Fruit fly (Drosophila melanogaster): Measurements from ENCODE around the gene Dhfr.

Gene Dhfr

dm6 chr3R:16449187-16449973 is 31.6 kb upstream of the Dhfr start (continued):
- TF ChIP-seq CG17612 (GFP tag; IDR thresholded peaks at IDR 0.05): peak; percentile 84
- peak; percentile 92 for TF ChIP-seq Dad (GFP tag; optimal IDR thresholded peaks at IDR 0.05)
- peak; percentile 95 for TF ChIP-seq CG14710 (tag; optimal IDR thresholded peaks at IDR 0.05)
- TF ChIP-seq ems (GFP tag; optimal IDR thresholded peaks at IDR 0.05): peak; percentile 93
- peak; percentile 89 for TF ChIP-seq Lhr (GFP tag; optimal IDR thresholded peaks at IDR 0.05)
- 0 out of 4 replicates have a peak, but pooled peaks have one; percentile 44 for TF ChIP-seq chinmo (GFP tag; IDR thresholded peaks at IDR 0.05; ENCODE audit: partially characterized antibody)
- peak; percentile 84 for TF ChIP-seq trh (GFP tag; optimal IDR thresholded peaks at IDR 0.05)
- TF ChIP-seq CG4707 (GFP tag; optimal IDR thresholded peaks at IDR 0.05): peak; percentile 90
- TF ChIP-seq CG10147 (GFP tag; optimal IDR thresholded peaks at IDR 0.05): peak; percentile 70
- TF ChIP-seq usp (GFP tag; optimal IDR thresholded peaks at IDR 0.05): no peak
- peak; percentile 96 for TF ChIP-seq CG8944 (GFP tag; optimal IDR thresholded peaks at IDR 0.05)
- peak; percentile 88 for TF ChIP-seq Fer3 (tag; optimal IDR thresholded peaks at IDR 0.05)
- peak; percentile 71 for TF ChIP-seq CG7987 (GFP tag; optimal IDR thresholded peaks at IDR 0.05)
- peak; percentile 23 for TF ChIP-seq CG3995 (GFP tag; optimal IDR thresholded peaks at IDR 0.05)
- TF ChIP-seq CG8281 (tag; optimal IDR thresholded peaks at IDR 0.05): peak; percentile 82
- TF ChIP-seq Neu2 (GFP tag; optimal IDR thresholded peaks at IDR 0.05; ENCODE audit: borderline replicate concordance): peak; percentile 76
- TF ChIP-seq Side (GFP tag; optimal IDR thresholded peaks at IDR 0.05): peak; percentile 91
- peak; percentile 95 for TF ChIP-seq dati (GFP tag; IDR thresholded peaks at IDR 0.05)
- peak; percentile 31 for TF ChIP-seq Elba2 (GFP tag; optimal IDR thresholded peaks at IDR 0.05)
- TF ChIP-seq CG4617 (GFP tag; optimal IDR thresholded peaks at IDR 0.05; ENCODE audit: borderline replicate concordance): peak; percentile 67
- peak; percentile 83 for TF ChIP-seq CG43689 (GFP tag; IDR thresholded peaks at IDR 0.05)
- peak; percentile 98 for TF ChIP-seq CG33557 (GFP tag; optimal IDR thresholded peaks at IDR 0.05)
- peak; percentile 97 for TF ChIP-seq CG17829 (tag; optimal IDR thresholded peaks at IDR 0.05)
- TF ChIP-seq ken (GFP tag; IDR thresholded peaks at IDR 0.05): peak; percentile 99
- peak; percentile 71 for TF ChIP-seq CG15011 (GFP tag; optimal IDR thresholded peaks at IDR 0.05)
- TF ChIP-seq gt (GFP tag; IDR thresholded peaks at IDR 0.05): peak; percentile 96
- TF ChIP-seq CG17186 (GFP tag; optimal IDR thresholded peaks at IDR 0.05): peak; percentile 55
- TF ChIP-seq sc (optimal IDR thresholded peaks at IDR 0.05): no peak
- peak; percentile 87 for TF ChIP-seq sc (GFP tag; optimal IDR thresholded peaks at IDR 0.05)
- TF ChIP-seq CG4360 (GFP tag; IDR thresholded peaks at IDR 0.05): peak; percentile 81
- TF ChIP-seq D19B (GFP tag; optimal IDR thresholded peaks at IDR 0.05): peak; percentile 61
- peak; percentile 92 for TF ChIP-seq Usf (GFP tag; optimal IDR thresholded peaks at IDR 0.05)
- peak; percentile 91 for TF ChIP-seq jigr1 (GFP tag; IDR thresholded peaks at IDR 0.05)
- peak; percentile 90 for TF ChIP-seq PHDP (tag; optimal IDR thresholded peaks at IDR 0.05)
- TF ChIP-seq CG13894 (tag; optimal IDR thresholded peaks at IDR 0.05): peak; percentile 21
- no peak for TF ChIP-seq Sin3A (optimal IDR thresholded peaks at IDR 0.05)
- TF ChIP-seq CG7928 (GFP tag; optimal IDR thresholded peaks at IDR 0.05): peak; percentile 36
- no peak for TF ChIP-seq CG8478 (optimal IDR thresholded peaks at IDR 0.05)
- TF ChIP-seq CG18764 (GFP tag; optimal IDR thresholded peaks at IDR 0.05): peak; percentile 86
- no peak for TF ChIP-seq Tbp (GFP tag; optimal IDR thresholded peaks at IDR 0.05)
- TF ChIP-seq CG15696 (tag; optimal IDR thresholded peaks at IDR 0.05): peak; percentile 97
- TF ChIP-seq CoRest (tag; optimal IDR thresholded peaks at IDR 0.05): peak; percentile 95
- no peak for TF ChIP-seq luna (GFP tag; optimal IDR thresholded peaks at IDR 0.05)
- peak; percentile 99 for TF ChIP-seq Med (GFP tag)
- TF ChIP-seq sima (GFP tag; optimal IDR thresholded peaks at IDR 0.05): peak; percentile 77
- peak; percentile 94 for TF ChIP-seq wor (GFP tag; IDR thresholded peaks at IDR 0.05)
- TF ChIP-seq ewg (GFP tag; optimal IDR thresholded peaks at IDR 0.05): peak; percentile 91
- peak; percentile 62 for TF ChIP-seq Dip2 (GFP tag; IDR thresholded peaks at IDR 0.05)
- TF ChIP-seq CG4404 (GFP tag; IDR thresholded peaks at IDR 0.05): peak; percentile 95
- TF ChIP-seq corto (GFP tag; optimal IDR thresholded peaks at IDR 0.05): no peak
